Worm (Caenorhabditis elegans) whole organism, mixed stage, embryonic: Measurements from ENCODE around the gene C08E3.15.

Experiments used
- M03D4.4 ChIP-seq: sonication (generic microtip); optimal IDR thresholded peaks from 2 replicates; lab custom pipeline; 2017; ENCODE audit warnings: mild to moderate bottlenecking, missing genetic modification characterization, missing compliant biosample characterization
- bed-3 ChIP-seq: fragments of 200-800 bp; sonication (Bioruptor generic); optimal IDR thresholded peaks from 3 replicates; lab custom pipeline; 2018; ENCODE audit warnings: mild to moderate bottlenecking, missing genetic modification characterization, moderate library complexity, missing compliant biosample characterization
- ceh-39 ChIP-seq: fragments of 150-350 bp; optimal IDR thresholded peaks from 2 replicates; lab custom pipeline; 2014; ENCODE audit warnings: missing biosample characterization, missing genetic modification characterization
- ceh-43 ChIP-seq: fragments of 200-800 bp; sonication (Bioruptor generic); optimal IDR thresholded peaks from 2 replicates; lab custom pipeline; 2018; ENCODE audit warnings: mild to moderate bottlenecking, missing genetic modification characterization, moderate library complexity, missing compliant biosample characterization
- ceh-83 ChIP-seq: fragments of 200-800 bp; sonication (Bioruptor generic); optimal IDR thresholded peaks from 2 replicates; lab custom pipeline; 2018; ENCODE audit warnings: mild to moderate bottlenecking, missing genetic modification characterization, missing compliant biosample characterization
- ces-1 ChIP-seq: fragments of 150-350 bp; optimal IDR thresholded peaks from 2 replicates; lab custom pipeline; 2014; ENCODE audit warnings: missing biosample characterization, missing genetic modification reagents, missing genetic modification characterization
- cnd-1 ChIP-seq: fragments of 200-800 bp; sonication (Bioruptor generic); optimal IDR thresholded peaks from 2 replicates; lab custom pipeline; 2018; ENCODE audit warnings: mild to moderate bottlenecking, missing genetic modification characterization, missing compliant biosample characterization
- elt-1 ChIP-seq: sonication (generic microtip); optimal IDR thresholded peaks from 2 replicates; lab custom pipeline; 2017; ENCODE audit warnings: missing genetic modification characterization, mild to moderate bottlenecking, missing compliant biosample characterization, antibody characterized with exemption, moderate library complexity, borderline replicate concordance; ENCODE audit not compliant: insufficient read depth
- elt-3 ChIP-seq: fragments of 150-350 bp; optimal IDR thresholded peaks from 2 replicates; lab custom pipeline; 2014; ENCODE audit warnings: missing biosample characterization, missing genetic modification characterization
- ham-2 ChIP-seq: fragments of 200-800 bp; sonication (Bioruptor generic); optimal IDR thresholded peaks from 2 replicates; lab custom pipeline; 2018; ENCODE audit warnings: mild to moderate bottlenecking, missing genetic modification characterization, missing compliant biosample characterization
- hlh-1 ChIP-seq: fragments of 150-350 bp; optimal IDR thresholded peaks from 2 replicates; lab custom pipeline; 2014; ENCODE audit warnings: missing biosample characterization, missing genetic modification reagents, missing genetic modification characterization
- lin-13 ChIP-seq: fragments of 150-350 bp; optimal IDR thresholded peaks from 2 replicates; lab custom pipeline; 2014; ENCODE audit warnings: missing biosample characterization, missing genetic modification characterization
- lin-32 ChIP-seq: fragments of 200-800 bp; sonication (Bioruptor generic); optimal IDR thresholded peaks from 2 replicates; lab custom pipeline; 2018; ENCODE audit warnings: mild to moderate bottlenecking, missing genetic modification characterization, missing compliant biosample characterization
- mab-5 ChIP-seq: fragments of 150-350 bp; optimal IDR thresholded peaks from 2 replicates; lab custom pipeline; 2014; ENCODE audit warnings: missing biosample characterization, missing genetic modification characterization
- mep-1 ChIP-seq: fragments of 150-350 bp; optimal IDR thresholded peaks from 2 replicates; lab custom pipeline; 2017; ENCODE audit warnings: missing biosample characterization, missing genetic modification reagents, missing genetic modification characterization, inconsistent platforms
- mls-2 ChIP-seq: sonication (generic microtip); optimal IDR thresholded peaks from 2 replicates; lab custom pipeline; 2016; ENCODE audit warnings: mild to moderate bottlenecking, missing genetic modification characterization, moderate library complexity, missing compliant biosample characterization
- nhr-12 ChIP-seq: fragments of 150-350 bp; optimal IDR thresholded peaks from 2 replicates; lab custom pipeline; 2014; ENCODE audit warnings: missing biosample characterization, missing genetic modification characterization
- nhr-2 ChIP-seq: fragments of 150-350 bp; optimal IDR thresholded peaks from 2 replicates; lab custom pipeline; 2014; ENCODE audit warnings: missing biosample characterization, missing genetic modification characterization
- nhr-237 ChIP-seq: fragments of 150-350 bp; optimal IDR thresholded peaks from 2 replicates; lab custom pipeline; 2014; ENCODE audit warnings: missing biosample characterization, missing genetic modification characterization
- nhr-28 ChIP-seq: fragments of 150-350 bp; optimal IDR thresholded peaks from 2 replicates; lab custom pipeline; 2014; ENCODE audit warnings: missing biosample characterization, missing genetic modification characterization
- nhr-76 ChIP-seq: sonication (generic microtip); optimal IDR thresholded peaks from 2 replicates; lab custom pipeline; 2017; ENCODE audit warnings: missing biosample characterization, missing genetic modification characterization
- pha-4 ChIP-seq: fragments of 150-350 bp; optimal IDR thresholded peaks from 2 replicates; lab custom pipeline; 2018; ENCODE audit warnings: missing biosample characterization, missing genetic modification reagents, missing genetic modification characterization
- snpc-4 ChIP-seq: fragments of 150-350 bp; optimal IDR thresholded peaks from 2 replicates; lab custom pipeline; 2014; ENCODE audit warnings: missing biosample characterization, missing genetic modification characterization
- sptf-1 ChIP-seq: sonication (generic microtip); optimal IDR thresholded peaks from 2 replicates; lab custom pipeline; 2017; ENCODE audit warnings: mild to moderate bottlenecking, missing genetic modification characterization, moderate library complexity, missing compliant biosample characterization
- tbx-8 ChIP-seq: fragments of 200-800 bp; sonication (Bioruptor generic); optimal IDR thresholded peaks from 2 replicates; lab custom pipeline; 2018; ENCODE audit warnings: mild to moderate bottlenecking, missing genetic modification characterization, moderate library complexity, missing compliant biosample characterization
- unc-120 ChIP-seq: sonication (generic microtip); optimal IDR thresholded peaks from 2 replicates; lab custom pipeline; 2017; ENCODE audit warnings: missing genetic modification characterization, missing compliant biosample characterization; ENCODE audit not compliant: poor library complexity, severe bottlenecking
- unc-39 ChIP-seq: fragments of 150-350 bp; optimal IDR thresholded peaks from 2 replicates; lab custom pipeline; 2014; ENCODE audit warnings: missing biosample characterization, missing genetic modification characterization
- unc-62 ChIP-seq: fragments of 150-350 bp; optimal IDR thresholded peaks from 2 replicates; lab custom pipeline; 2014; ENCODE audit warnings: missing biosample characterization, missing genetic modification reagents, missing genetic modification characterization
- zip-8 ChIP-seq: fragments of 150-350 bp; optimal IDR thresholded peaks from 2 replicates; lab custom pipeline; 2014; ENCODE audit warnings: missing biosample characterization, missing genetic modification characterization
- ztf-11 ChIP-seq: fragments of 150-350 bp; optimal IDR thresholded peaks from 2 replicates; lab custom pipeline; 2014; ENCODE audit warnings: missing biosample characterization, missing genetic modification characterization

The C08E3.15 gene

ce11 chrII:1595137-1595536 is 32.5 kb downstream of the C08E3.15 start, which contains the start of gene clec-20:
Gene clec-20 (minus strand): TSS chrII:1595237.
- no peak for TF ChIP-seq ztf-11 (tag; lab: Kevin White, UChicago)
- TF ChIP-seq, all 35 proteins: peak for 0

- TF ChIP-seq ceh-43 (GFP tag; lab: Kevin White, UChicago) = no peak
- no peak for TF ChIP-seq nhr-12 (tag; lab: Kevin White, UChicago)
- TF ChIP-seq snpc-4 (tag; lab: Kevin White, UChicago) = no peak
- TF ChIP-seq nhr-237 (tag; lab: Kevin White, UChicago) = no peak
- no peak for TF ChIP-seq ham-2 (GFP tag; lab: Kevin White, UChicago)
- TF ChIP-seq nhr-28 (tag; lab: Kevin White, UChicago) = no peak
- TF ChIP-seq elt-1 (tag; lab: Kevin White, UChicago) = no peak
- no peak for TF ChIP-seq M03D4.4 (tag; lab: Kevin White, UChicago)
- TF ChIP-seq ztf-11 (tag; lab: Kevin White, UChicago) = no peak
- TF ChIP-seq lin-13 (tag; lab: Kevin White, UChicago) = no peak
- no peak for TF ChIP-seq mab-5 (tag; lab: Kevin White, UChicago)
- TF ChIP-seq nhr-76 (tag; lab: Kevin White, UChicago) = no peak
- no peak for TF ChIP-seq sptf-1
- TF ChIP-seq hlh-1 (tag; lab: Kevin White, UChicago) = no peak
- no peak for TF ChIP-seq unc-120 (tag; lab: Kevin White, UChicago)
- TF ChIP-seq lin-32 (GFP tag; lab: Kevin White, UChicago) = no peak
- no peak for TF ChIP-seq ceh-39
- no peak for TF ChIP-seq mep-1 (tag; lab: Kevin White, UChicago)
- no peak for TF ChIP-seq ceh-83 (GFP tag; lab: Kevin White, UChicago)
Observed at ce11 chrII:1589845-1590244, 37.8 kb downstream of the C08E3.15 start, which contains the start of gene T07H3.7. Gene T07H3.7 (minus strand): TSS chrII:1589945.

DNA sequence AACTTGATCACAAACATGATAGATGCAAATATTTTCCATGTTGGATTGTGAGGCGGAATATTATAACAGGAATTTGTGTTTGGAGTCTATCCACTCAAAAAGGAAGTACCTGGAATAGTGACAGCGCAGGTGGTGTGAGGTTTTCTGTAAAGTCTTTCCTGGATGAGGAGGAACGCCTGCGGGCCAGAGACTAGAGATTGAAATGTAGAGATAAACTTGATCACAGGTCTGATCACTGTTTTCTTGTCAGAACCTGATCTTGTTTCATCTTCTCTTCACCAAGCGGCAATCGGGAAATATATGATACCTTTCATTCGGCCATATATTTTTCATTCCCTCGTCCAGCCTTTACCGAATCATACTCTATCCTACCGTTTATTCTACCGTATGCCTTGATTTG is 41.4 kb downstream of the C08E3.15 start, which contains the start of gene T07H3.8:
TSS of gene T07H3.8 (plus strand) at position 301 of the 400 bp plus-strand sequence.
- TF ChIP-seq ceh-43 (GFP tag; lab: Kevin White, UChicago) = no peak
- no peak for TF ChIP-seq unc-62 (GFP tag; lab: Kevin White, UChicago)
- no peak for TF ChIP-seq zip-8 (tag; lab: Kevin White, UChicago)
- TF ChIP-seq sptf-1 = no peak
- no peak for TF ChIP-seq ztf-11 (tag; lab: Kevin White, UChicago)
- no peak for TF ChIP-seq ceh-39

- TF ChIP-seq pha-4 (no peak), ceh-83 (GFP tag; lab: Kevin White, UChicago) (no peak), nhr-28 (tag; lab: Kevin White, UChicago) (no peak), cnd-1 (tag; lab: Kevin White, UChicago) (no peak), unc-39 (tag; lab: Kevin White, UChicago) (no peak), elt-3 (tag; lab: Kevin White, UChicago) (no peak)
Observed at ce11 chrII:1584140-1584539, 43.5 kb downstream of the C08E3.15 start, which contains the start of gene clec-21. Gene clec-21 (minus strand): TSS chrII:1584240.

- TF ChIP-seq mab-5 (tag; lab: Kevin White, UChicago) = no peak
- TF ChIP-seq nhr-12 (tag; lab: Kevin White, UChicago) = no peak
- TF ChIP-seq elt-1 (tag; lab: Kevin White, UChicago) = no peak
- TF ChIP-seq nhr-2 (tag; lab: Kevin White, UChicago) = no peak
- no peak for TF ChIP-seq tbx-8 (GFP tag; lab: Kevin White, UChicago)
- no peak for TF ChIP-seq nhr-76 (tag; lab: Kevin White, UChicago)
- TF ChIP-seq bed-3 (GFP tag; lab: Kevin White, UChicago) = no peak
- TF ChIP-seq elt-3 (tag; lab: Kevin White, UChicago) = no peak
- TF ChIP-seq unc-120 (tag; lab: Kevin White, UChicago) = no peak
- TF ChIP-seq ham-2 (GFP tag; lab: Kevin White, UChicago) = no peak
- no peak for TF ChIP-seq ces-1 (GFP tag; lab: Kevin White, UChicago)
- TF ChIP-seq mls-2 (tag; lab: Kevin White, UChicago) = no peak
- TF ChIP-seq, all 35 proteins: peak for 0
Observed at ce11 chrII:1579886-1580285, 47.8 kb downstream of the C08E3.15 start, which contains the start of gene math-38. Gene math-38 (minus strand): TSS chrII:1579986.
